Worm (Caenorhabditis elegans) whole organism, mixed stage, embryonic: ENCODE data around the gene cyp-13B1.

ENCODE experiments used
- M03D4.4 ChIP-seq: sonication (generic microtip); optimal IDR thresholded peaks from 2 replicates; lab custom pipeline; 2017; ENCODE audit warnings: mild to moderate bottlenecking, missing genetic modification characterization, missing compliant biosample characterization
- bed-3 ChIP-seq: fragments of 200-800 bp; sonication (Bioruptor generic); optimal IDR thresholded peaks from 3 replicates; lab custom pipeline; 2018; ENCODE audit warnings: mild to moderate bottlenecking, missing genetic modification characterization, moderate library complexity, missing compliant biosample characterization
- blmp-1 ChIP-seq: fragments of 150-350 bp; optimal IDR thresholded peaks from 2 replicates; lab custom pipeline; 2014; ENCODE audit warnings: missing biosample characterization, missing genetic modification characterization
- ceh-39 ChIP-seq: fragments of 150-350 bp; optimal IDR thresholded peaks from 2 replicates; lab custom pipeline; 2014; ENCODE audit warnings: missing biosample characterization, missing genetic modification characterization
- ceh-43 ChIP-seq: fragments of 200-800 bp; sonication (Bioruptor generic); optimal IDR thresholded peaks from 2 replicates; lab custom pipeline; 2018; ENCODE audit warnings: mild to moderate bottlenecking, missing genetic modification characterization, moderate library complexity, missing compliant biosample characterization
- ceh-83 ChIP-seq: fragments of 200-800 bp; sonication (Bioruptor generic); optimal IDR thresholded peaks from 2 replicates; lab custom pipeline; 2018; ENCODE audit warnings: mild to moderate bottlenecking, missing genetic modification characterization, missing compliant biosample characterization
- ces-1 ChIP-seq: fragments of 150-350 bp; optimal IDR thresholded peaks from 2 replicates; lab custom pipeline; 2014; ENCODE audit warnings: missing biosample characterization, missing genetic modification reagents, missing genetic modification characterization
- drap-1 ChIP-seq: fragments of 200-800 bp; sonication (Bioruptor generic); optimal IDR thresholded peaks from 3 replicates; lab custom pipeline; 2018; ENCODE audit warnings: mild to moderate bottlenecking, missing genetic modification characterization, missing compliant biosample characterization
- elt-1 ChIP-seq: sonication (generic microtip); optimal IDR thresholded peaks from 2 replicates; lab custom pipeline; 2017; ENCODE audit warnings: missing genetic modification characterization, mild to moderate bottlenecking, missing compliant biosample characterization, antibody characterized with exemption, moderate library complexity, borderline replicate concordance; ENCODE audit not compliant: insufficient read depth
- elt-3 ChIP-seq: fragments of 150-350 bp; optimal IDR thresholded peaks from 2 replicates; lab custom pipeline; 2014; ENCODE audit warnings: missing biosample characterization, missing genetic modification characterization
- flh-1 ChIP-seq: fragments of 200-800 bp; sonication (Bioruptor generic); optimal IDR thresholded peaks from 2 replicates; lab custom pipeline; 2018; ENCODE audit warnings: mild to moderate bottlenecking, missing genetic modification characterization, moderate library complexity, missing compliant biosample characterization
- ham-2 ChIP-seq: fragments of 200-800 bp; sonication (Bioruptor generic); optimal IDR thresholded peaks from 2 replicates; lab custom pipeline; 2018; ENCODE audit warnings: mild to moderate bottlenecking, missing genetic modification characterization, missing compliant biosample characterization
- hlh-1 ChIP-seq: fragments of 150-350 bp; optimal IDR thresholded peaks from 2 replicates; lab custom pipeline; 2014; ENCODE audit warnings: missing biosample characterization, missing genetic modification reagents, missing genetic modification characterization
- lin-13 ChIP-seq: fragments of 150-350 bp; optimal IDR thresholded peaks from 2 replicates; lab custom pipeline; 2014; ENCODE audit warnings: missing biosample characterization, missing genetic modification characterization
- lin-32 ChIP-seq: fragments of 200-800 bp; sonication (Bioruptor generic); optimal IDR thresholded peaks from 2 replicates; lab custom pipeline; 2018; ENCODE audit warnings: mild to moderate bottlenecking, missing genetic modification characterization, missing compliant biosample characterization
- lsy-2 ChIP-seq: fragments of 150-350 bp; optimal IDR thresholded peaks from 2 replicates; lab custom pipeline; 2014; ENCODE audit warnings: missing biosample characterization, missing genetic modification characterization
- mab-5 ChIP-seq: fragments of 150-350 bp; optimal IDR thresholded peaks from 2 replicates; lab custom pipeline; 2014; ENCODE audit warnings: missing biosample characterization, missing genetic modification characterization
- mls-2 ChIP-seq: sonication (generic microtip); optimal IDR thresholded peaks from 2 replicates; lab custom pipeline; 2016; ENCODE audit warnings: mild to moderate bottlenecking, missing genetic modification characterization, moderate library complexity, missing compliant biosample characterization
- nhr-12 ChIP-seq: fragments of 150-350 bp; optimal IDR thresholded peaks from 2 replicates; lab custom pipeline; 2014; ENCODE audit warnings: missing biosample characterization, missing genetic modification characterization
- nhr-2 ChIP-seq: fragments of 150-350 bp; optimal IDR thresholded peaks from 2 replicates; lab custom pipeline; 2014; ENCODE audit warnings: missing biosample characterization, missing genetic modification characterization
- nhr-237 ChIP-seq: fragments of 150-350 bp; optimal IDR thresholded peaks from 2 replicates; lab custom pipeline; 2014; ENCODE audit warnings: missing biosample characterization, missing genetic modification characterization
- nhr-28 ChIP-seq: fragments of 150-350 bp; optimal IDR thresholded peaks from 2 replicates; lab custom pipeline; 2014; ENCODE audit warnings: missing biosample characterization, missing genetic modification characterization
- nhr-76 ChIP-seq: sonication (generic microtip); optimal IDR thresholded peaks from 2 replicates; lab custom pipeline; 2017; ENCODE audit warnings: missing biosample characterization, missing genetic modification characterization
- pha-4 ChIP-seq: fragments of 150-350 bp; optimal IDR thresholded peaks from 2 replicates; lab custom pipeline; 2018; ENCODE audit warnings: missing biosample characterization, missing genetic modification reagents, missing genetic modification characterization
- sem-2 ChIP-seq: fragments of 200-800 bp; sonication (Bioruptor generic); optimal IDR thresholded peaks from 2 replicates; lab custom pipeline; 2018; ENCODE audit warnings: mild to moderate bottlenecking, missing genetic modification characterization, missing compliant biosample characterization
- snpc-4 ChIP-seq: fragments of 150-350 bp; optimal IDR thresholded peaks from 2 replicates; lab custom pipeline; 2014; ENCODE audit warnings: missing biosample characterization, missing genetic modification characterization
- sptf-1 ChIP-seq: sonication (generic microtip); optimal IDR thresholded peaks from 2 replicates; lab custom pipeline; 2017; ENCODE audit warnings: mild to moderate bottlenecking, missing genetic modification characterization, moderate library complexity, missing compliant biosample characterization
- tbx-8 ChIP-seq: fragments of 200-800 bp; sonication (Bioruptor generic); optimal IDR thresholded peaks from 2 replicates; lab custom pipeline; 2018; ENCODE audit warnings: mild to moderate bottlenecking, missing genetic modification characterization, moderate library complexity, missing compliant biosample characterization
- unc-39 ChIP-seq: fragments of 150-350 bp; optimal IDR thresholded peaks from 2 replicates; lab custom pipeline; 2014; ENCODE audit warnings: missing biosample characterization, missing genetic modification characterization
- zip-8 ChIP-seq: fragments of 150-350 bp; optimal IDR thresholded peaks from 2 replicates; lab custom pipeline; 2014; ENCODE audit warnings: missing biosample characterization, missing genetic modification characterization
- ztf-11 ChIP-seq: fragments of 150-350 bp; optimal IDR thresholded peaks from 2 replicates; lab custom pipeline; 2014; ENCODE audit warnings: missing biosample characterization, missing genetic modification characterization

The cyp-13B1 gene

ce11 chrX:13364897-13365296, 44.5 kb downstream of the cyp-13B1 start, which contains the start of gene C49F8.1:
TSS of gene C49F8.1 (minus strand) at chrX:13364997.
- no peak for TF ChIP-seq hlh-1 (tag; lab: Kevin White, UChicago)
- no peak for TF ChIP-seq ceh-83
- no peak for TF ChIP-seq sem-2 (GFP tag; lab: Kevin White, UChicago)
- no peak for TF ChIP-seq mab-5 (tag; lab: Kevin White, UChicago)
- no peak for TF ChIP-seq lsy-2 (tag; lab: Kevin White, UChicago)
- TF ChIP-seq ces-1 (GFP tag; lab: Kevin White, UChicago), result no peak
- TF ChIP-seq unc-39 (tag; lab: Kevin White, UChicago), result no peak
- no peak for TF ChIP-seq elt-3
- no peak for TF ChIP-seq elt-1
- TF ChIP-seq lin-32 (GFP tag; lab: Kevin White, UChicago), result no peak
- TF ChIP-seq M03D4.4 (tag; lab: Kevin White, UChicago), result no peak
- no peak for TF ChIP-seq nhr-12 (tag; lab: Kevin White, UChicago)
- TF ChIP-seq lin-13 (tag; lab: Kevin White, UChicago), result no peak
- no peak for TF ChIP-seq pha-4
- no peak for TF ChIP-seq ceh-39 (tag; lab: Kevin White, UChicago)
- TF ChIP-seq nhr-2 (tag; lab: Kevin White, UChicago), result no peak

ce11 chrX:13362486-13362885, 47.0 kb downstream of the cyp-13B1 start, which contains the start of gene C49F8.15:
TSS of gene C49F8.15 (minus strand) at chrX:13362586.
- TF ChIP-seq ces-1 (GFP tag; lab: Kevin White, UChicago) (no peak), drap-1 (no peak), lsy-2 (tag; lab: Kevin White, UChicago) (no peak), nhr-76 (tag; lab: Kevin White, UChicago) (no peak)

- TF ChIP-seq blmp-1 (tag; lab: Kevin White, UChicago) (no peak), nhr-12 (tag; lab: Kevin White, UChicago) (no peak), zip-8 (tag; lab: Kevin White, UChicago) (no peak), nhr-237 (tag; lab: Kevin White, UChicago) (no peak), ztf-11 (tag; lab: Kevin White, UChicago) (no peak), mls-2 (tag; lab: Kevin White, UChicago) (no peak), sptf-1 (tag; lab: Kevin White, UChicago) (no peak), nhr-76 (tag; lab: Kevin White, UChicago) (no peak)
These were observed 48.8 kb downstream of the cyp-13B1 start for ce11 chrX:13360632-13361031.

ce11 chrX:13359800-13360199, 49.6 kb downstream of the cyp-13B1 start:
- TF ChIP-seq nhr-2 (tag; lab: Kevin White, UChicago), result peak; percentile 17
- TF ChIP-seq snpc-4, result no peak
- no peak for TF ChIP-seq mls-2 (tag; lab: Kevin White, UChicago)

- TF ChIP-seq ham-2 (GFP tag; lab: Kevin White, UChicago) (peak; percentile 14), flh-1 (GFP tag; lab: Kevin White, UChicago) (no peak), nhr-76 (tag; lab: Kevin White, UChicago) (no peak), nhr-28 (tag; lab: Kevin White, UChicago) (no peak), tbx-8 (no peak), blmp-1 (tag; lab: Kevin White, UChicago) (peak; percentile 3), unc-39 (tag; lab: Kevin White, UChicago) (no peak), nhr-2 (tag; lab: Kevin White, UChicago) (no peak), lin-13 (tag; lab: Kevin White, UChicago) (no peak)
These were observed 50.9 kb downstream of the cyp-13B1 start for ce11 chrX:13358573-13358972.

ce11 chrX:13357673-13358072, 51.8 kb downstream of the cyp-13B1 start:
- no peak for TF ChIP-seq ces-1 (GFP tag; lab: Kevin White, UChicago)
- no peak for TF ChIP-seq tbx-8
- no peak for TF ChIP-seq lsy-2 (tag; lab: Kevin White, UChicago)
- no peak for TF ChIP-seq sem-2 (GFP tag; lab: Kevin White, UChicago)
- no peak for TF ChIP-seq nhr-28 (tag; lab: Kevin White, UChicago)
- no peak for TF ChIP-seq ztf-11 (tag; lab: Kevin White, UChicago)
- no peak for TF ChIP-seq ceh-43
- TF ChIP-seq snpc-4, result no peak
- TF ChIP-seq mab-5 (tag; lab: Kevin White, UChicago), result no peak
- TF ChIP-seq lin-32 (GFP tag; lab: Kevin White, UChicago), result no peak
- TF ChIP-seq nhr-237 (tag; lab: Kevin White, UChicago), result no peak
- TF ChIP-seq bed-3, result no peak
- TF ChIP-seq M03D4.4 (tag; lab: Kevin White, UChicago), result no peak
- TF ChIP-seq, all 35 proteins: peak for 0
